Worm (Caenorhabditis elegans) whole organism, L3 larva: ENCODE data around the gene bgnt-1.2.

ENCODE experiments used
- R02D3.7 ChIP-seq: fragments of 150-350 bp; optimal IDR thresholded peaks from 2 replicates; lab custom pipeline; 2014; ENCODE audit warnings: missing biosample characterization, missing genetic modification characterization
- ZK546.5 ChIP-seq: sonication (generic microtip); optimal IDR thresholded peaks from 2 replicates; lab custom pipeline; 2017; ENCODE audit warnings: missing biosample characterization, missing genetic modification characterization
- ceh-9 ChIP-seq: sonication (generic microtip); optimal IDR thresholded peaks from 2 replicates; lab custom pipeline; 2018; ENCODE audit warnings: missing biosample characterization, missing genetic modification characterization
- daf-12 ChIP-seq: fragments of 150-350 bp; optimal IDR thresholded peaks from 2 replicates; lab custom pipeline; 2014; ENCODE audit warnings: missing biosample characterization, missing genetic modification reagents, missing genetic modification characterization
- egl-27 ChIP-seq: sonication (generic microtip); optimal IDR thresholded peaks from 4 replicates; lab custom pipeline; 2017; ENCODE audit warnings: missing biosample characterization, missing genetic modification reagents, missing genetic modification characterization
- elt-1 ChIP-seq: fragments of 150-350 bp; optimal IDR thresholded peaks from 2 replicates; lab custom pipeline; 2014; ENCODE audit warnings: missing biosample characterization, missing genetic modification characterization
- elt-2 ChIP-seq: sonication (generic microtip); optimal IDR thresholded peaks from 2 replicates; lab custom pipeline; 2016; ENCODE audit warnings: missing genetic modification reagents, mild to moderate bottlenecking, missing genetic modification characterization, missing compliant biosample characterization
- eor-1 ChIP-seq, 2 experiments: fragments of 150-350 bp; optimal IDR thresholded peaks; 2 replicates each; lab custom pipeline; 2014 to 2018; ENCODE audit warnings: missing biosample characterization in 2 of 2, missing genetic modification characterization in 2 of 2
- fkh-10 ChIP-seq: sonication (generic microtip); optimal IDR thresholded peaks from 2 replicates; lab custom pipeline; 2017; ENCODE audit warnings: missing biosample characterization, missing genetic modification reagents, missing genetic modification characterization
- fkh-2 ChIP-seq: fragments of 150-350 bp; optimal IDR thresholded peaks from 2 replicates; lab custom pipeline; 2014; ENCODE audit warnings: missing biosample characterization, missing genetic modification reagents, missing genetic modification characterization
- fos-1 ChIP-seq: fragments of 150-350 bp; optimal IDR thresholded peaks from 2 replicates; lab custom pipeline; 2014; ENCODE audit warnings: missing biosample characterization, missing genetic modification characterization
- hmg-11 ChIP-seq: sonication (generic microtip); optimal IDR thresholded peaks from 2 replicates; lab custom pipeline; 2016; ENCODE audit warnings: missing genetic modification characterization, missing compliant biosample characterization
- jun-1 ChIP-seq: fragments of 150-350 bp; optimal IDR thresholded peaks from 2 replicates; lab custom pipeline; 2014; ENCODE audit warnings: missing biosample characterization, missing genetic modification reagents, missing genetic modification characterization
- lin-15B ChIP-seq: fragments of 150-350 bp; optimal IDR thresholded peaks from 2 replicates; lab custom pipeline; 2014; ENCODE audit warnings: missing biosample characterization, missing genetic modification characterization
- lin-39 ChIP-seq: fragments of 150-350 bp; optimal IDR thresholded peaks from 2 replicates; lab custom pipeline; 2018; ENCODE audit warnings: missing biosample characterization, missing genetic modification reagents, missing genetic modification characterization
- mdl-1 ChIP-seq: fragments of 150-350 bp; optimal IDR thresholded peaks from 2 replicates; lab custom pipeline; 2014; ENCODE audit warnings: missing biosample characterization, missing genetic modification characterization
- mml-1 ChIP-seq: fragments of 150-350 bp; sonication (generic microtip); optimal IDR thresholded peaks from 3 replicates; lab custom pipeline; 2014; ENCODE audit warnings: missing biosample characterization, missing genetic modification characterization
- nfya-1 ChIP-seq: sonication (generic microtip); optimal IDR thresholded peaks from 2 replicates; lab custom pipeline; 2017; ENCODE audit warnings: missing genetic modification characterization, mild to moderate bottlenecking, missing compliant biosample characterization, antibody characterized with exemption, moderate library complexity; ENCODE audit not compliant: insufficient read depth
- nhr-11 ChIP-seq: fragments of 150-350 bp; optimal IDR thresholded peaks from 2 replicates; lab custom pipeline; 2014; ENCODE audit warnings: missing biosample characterization, missing genetic modification characterization
- nhr-23 ChIP-seq: fragments of 150-350 bp; optimal IDR thresholded peaks from 2 replicates; lab custom pipeline; 2014; ENCODE audit warnings: missing biosample characterization, missing genetic modification reagents, missing genetic modification characterization
- nhr-237 ChIP-seq: fragments of 150-350 bp; optimal IDR thresholded peaks from 2 replicates; lab custom pipeline; 2014; ENCODE audit warnings: missing biosample characterization, missing genetic modification characterization
- nhr-25 ChIP-seq: sonication (generic microtip); optimal IDR thresholded peaks from 2 replicates; lab custom pipeline; 2017; ENCODE audit warnings: missing biosample characterization, missing genetic modification characterization
- nhr-28 ChIP-seq: fragments of 150-350 bp; optimal IDR thresholded peaks from 2 replicates; lab custom pipeline; 2014; ENCODE audit warnings: missing biosample characterization, missing genetic modification characterization
- nhr-43 ChIP-seq: sonication (generic microtip); optimal IDR thresholded peaks from 2 replicates; lab custom pipeline; 2016; ENCODE audit warnings: mild to moderate bottlenecking, missing genetic modification characterization, missing compliant biosample characterization; ENCODE audit not compliant: poor library complexity, severe bottlenecking
- nhr-67 ChIP-seq: fragments of 150-350 bp; optimal IDR thresholded peaks from 2 replicates; lab custom pipeline; 2014; ENCODE audit warnings: missing biosample characterization, missing genetic modification characterization
- nhr-76 ChIP-seq: fragments of 150-350 bp; sonication (generic microtip); optimal IDR thresholded peaks from 5 replicates; lab custom pipeline; 2014; ENCODE audit warnings: missing biosample characterization, missing genetic modification characterization
- nhr-77 ChIP-seq: fragments of 150-350 bp; optimal IDR thresholded peaks from 2 replicates; lab custom pipeline; 2014; ENCODE audit warnings: missing biosample characterization, missing genetic modification characterization
- pha-4 ChIP-seq: fragments of 150-350 bp; optimal IDR thresholded peaks from 2 replicates; lab custom pipeline; 2014; ENCODE audit warnings: missing biosample characterization, missing genetic modification reagents, missing genetic modification characterization
- sea-2 ChIP-seq: fragments of 150-350 bp; sonication (generic microtip); optimal IDR thresholded peaks from 4 replicates; lab custom pipeline; 2014; ENCODE audit warnings: missing biosample characterization, missing genetic modification reagents, missing genetic modification characterization
- snpc-4 ChIP-seq: fragments of 150-350 bp; optimal IDR thresholded peaks from 2 replicates; lab custom pipeline; 2014; ENCODE audit warnings: missing biosample characterization, missing genetic modification characterization
- tbx-2 ChIP-seq: sonication (generic microtip); optimal IDR thresholded peaks from 2 replicates; lab custom pipeline; 2016; ENCODE audit warnings: mild to moderate bottlenecking, missing genetic modification characterization, missing compliant biosample characterization
- unc-39 ChIP-seq: sonication (generic microtip); optimal IDR thresholded peaks from 4 replicates; lab custom pipeline; 2017; ENCODE audit warnings: missing biosample characterization, missing genetic modification characterization
- zag-1 ChIP-seq: fragments of 150-350 bp; optimal IDR thresholded peaks from 2 replicates; lab custom pipeline; 2014; ENCODE audit warnings: missing biosample characterization, missing genetic modification characterization

bgnt-1.2 gene

ce11 chrV:2121910-2122362, 3.5 kb upstream of the bgnt-1.2 start, which contains the start of gene F22F7.8:
Gene F22F7.8 (minus strand): TSS chrV:2121960.
- TF ChIP-seq R02D3.7 (tag; lab: Kevin White, UChicago): no peak
- TF ChIP-seq zag-1 (tag; lab: Kevin White, UChicago): no peak
- no peak for TF ChIP-seq snpc-4
- no peak for TF ChIP-seq unc-39 (tag; lab: Kevin White, UChicago)
- no peak for TF ChIP-seq nfya-1 (tag; lab: Kevin White, UChicago)
- no peak for TF ChIP-seq fkh-2 (tag; lab: Kevin White, UChicago)
- TF ChIP-seq tbx-2 (tag; lab: Kevin White, UChicago): no peak
- TF ChIP-seq nhr-76: no peak
- no peak for TF ChIP-seq fos-1 (tag; lab: Kevin White, UChicago)

ce11 chrV:2119529-2119928, 1.1 kb upstream of the bgnt-1.2 start, which contains the start of gene F22F7.11:
Gene F22F7.11 (plus strand): TSS chrV:2119829.
- TF ChIP-seq mml-1 (no peak), fos-1 (tag; lab: Kevin White, UChicago) (no peak), elt-2 (tag; lab: Kevin White, UChicago) (no peak), fkh-10 (GFP tag; lab: Kevin White, UChicago) (no peak), nhr-25 (no peak), daf-12 (no peak), eor-1 (tag; optimal IDR thresholded peaks at IDR 0.05; lab: Kevin White, UChicago) (no peak), fkh-2 (tag; lab: Kevin White, UChicago) (no peak), egl-27 (tag; lab: Kevin White, UChicago) (no peak), nhr-11 (tag; lab: Kevin White, UChicago) (no peak), jun-1 (tag; lab: Kevin White, UChicago) (no peak), elt-1 (tag; lab: Kevin White, UChicago) (no peak), mdl-1 (tag; lab: Kevin White, UChicago) (no peak), sea-2 (no peak), nhr-237 (tag; lab: Kevin White, UChicago) (no peak), ceh-9 (tag; lab: Kevin White, UChicago) (no peak), nhr-67 (tag; lab: Kevin White, UChicago) (no peak), unc-39 (tag; lab: Kevin White, UChicago) (no peak), ZK546.5 (tag; lab: Kevin White, UChicago) (no peak)

- no peak for TF ChIP-seq eor-1 (tag; optimal IDR thresholded peaks at IDR 0.05; lab: Kevin White, UChicago)
- TF ChIP-seq nfya-1 (tag; lab: Kevin White, UChicago): no peak
Measured at ce11 chrV:2110368-2110767, 8.1 kb downstream of the bgnt-1.2 start, which contains the start of gene F22F7.3. Gene F22F7.3 (plus strand): TSS chrV:2110668.

- TF ChIP-seq mdl-1 (tag; lab: Kevin White, UChicago) (no peak), nhr-43 (no peak), nhr-23 (tag; lab: Kevin White, UChicago) (peak; percentile 39), elt-2 (tag; lab: Kevin White, UChicago) (peak; percentile 36), snpc-4 (peak; percentile 72), pha-4 (tag; lab: Kevin White, UChicago) (peak; percentile 86), lin-15B (tag; lab: Kevin White, UChicago) (peak; percentile 60), lin-39 (tag; lab: Kevin White, UChicago) (peak; percentile 15), nhr-25 (peak; percentile 11), R02D3.7 (tag; lab: Kevin White, UChicago) (no peak), hmg-11 (tag; lab: Kevin White, UChicago) (peak; percentile 58)
Measured at ce11 chrV:2109295-2109694, 9.2 kb downstream of the bgnt-1.2 start, which contains the start of gene ckb-4. Gene ckb-4 (minus strand): TSS chrV:2109434.

ce11 chrV:2105976-2106375, 12.5 kb downstream of the bgnt-1.2 start, which contains the start of gene F22F7.4:
Gene F22F7.4 (minus strand): TSS chrV:2106076.
- TF ChIP-seq nhr-28 (tag; lab: Kevin White, UChicago) (no peak), elt-2 (tag; lab: Kevin White, UChicago) (no peak), nhr-76 (no peak), lin-39 (tag; lab: Kevin White, UChicago) (no peak), mml-1 (no peak), nhr-77 (tag; lab: Kevin White, UChicago) (no peak)
